Worm (Caenorhabditis elegans) whole organism, L4 larva: ENCODE measurements around the gene ttr-59.

Experiments
- F37D6.2 ChIP-seq: sonication (generic microtip); optimal IDR thresholded peaks from 2 replicates; lab custom pipeline; 2016; ENCODE audit warnings: mild to moderate bottlenecking, missing genetic modification characterization, missing compliant biosample characterization
- F44E2.7 ChIP-seq: fragments of 200-800 bp; sonication (Bioruptor generic); IDR thresholded peaks from 2 replicates; pipeline ENCODE4 v2.1.2; 2022; ENCODE audit warnings: missing genetic modification characterization, missing compliant biosample characterization
- R02D3.7 ChIP-seq: fragments of 150-350 bp; sonication (generic microtip); optimal IDR thresholded peaks from 3 replicates; lab custom pipeline; 2014; ENCODE audit warnings: missing biosample characterization, missing genetic modification characterization
- T20F7.1 ChIP-seq: fragments of 200-800 bp; sonication (Bioruptor generic); optimal IDR thresholded peaks from 2 replicates; lab custom pipeline; 2018; ENCODE audit warnings: mild to moderate bottlenecking, missing genetic modification characterization, missing compliant biosample characterization
- Y105C5A.15 ChIP-seq: fragments of 200-800 bp; sonication (Bioruptor generic); IDR thresholded peaks from 2 replicates; pipeline ENCODE4 v1.3.6; 2022; ENCODE audit warnings: missing genetic modification characterization, missing compliant biosample characterization
- Y48G9A.11 ChIP-seq: fragments of 200-800 bp; sonication (Bioruptor generic); IDR thresholded peaks from 2 replicates; pipeline ENCODE4 v1.3.6; 2022; ENCODE audit warnings: missing genetic modification reagents, missing genetic modification characterization, missing compliant biosample characterization
- ZK337.2 ChIP-seq: fragments of 200-800 bp; sonication (Bioruptor generic); IDR thresholded peaks from 2 replicates; pipeline ENCODE4 v1.3.6; 2022; ENCODE audit warnings: missing genetic modification reagents, missing genetic modification characterization, missing compliant biosample characterization
- ZK546.5 ChIP-seq, 2 experiments: sonication (generic microtip); optimal IDR thresholded peaks; 2 replicates each; lab custom pipeline; 2017; ENCODE audit warnings: missing biosample characterization in 2 of 2, missing genetic modification characterization in 2 of 2
- aha-1 ChIP-seq: fragments of 150-350 bp; peaks from one replicate; lab custom pipeline; 2014; ENCODE audit warnings: missing biosample characterization, missing genetic modification characterization
- arid-1 ChIP-seq: fragments of 200-800 bp; sonication (Bioruptor generic); conservative IDR thresholded peaks from 2 replicates; pipeline ENCODE4 v1.3.6; 2022; ENCODE audit warnings: missing genetic modification reagents, missing genetic modification characterization, missing compliant biosample characterization
- ceh-20 ChIP-seq: fragments of 200-800 bp; sonication (Bioruptor generic); IDR thresholded peaks from 2 replicates; pipeline ENCODE4 v1.3.6; 2022; ENCODE audit warnings: missing genetic modification reagents, missing genetic modification characterization, missing compliant biosample characterization
- ces-1 ChIP-seq: fragments of 150-350 bp; sonication (generic microtip); optimal IDR thresholded peaks from 4 replicates; lab custom pipeline; 2014; ENCODE audit warnings: missing biosample characterization, missing genetic modification reagents, missing genetic modification characterization
- ctbp-1 ChIP-seq: fragments of 200-800 bp; sonication (Bioruptor generic); IDR thresholded peaks from 2 replicates; pipeline ENCODE4 v1.3.6; 2022; ENCODE audit warnings: missing genetic modification reagents, missing genetic modification characterization, missing compliant biosample characterization
- daf-12 ChIP-seq: fragments of 150-350 bp; optimal IDR thresholded peaks from 2 replicates; lab custom pipeline; 2014; ENCODE audit warnings: missing biosample characterization, missing genetic modification reagents, missing genetic modification characterization
- daf-16 ChIP-seq, 3 experiments: sonication (generic microtip); optimal IDR thresholded peaks; 2 replicates each; lab custom pipeline; 2016 to 2017; ENCODE audit warnings: missing genetic modification characterization in 3 of 3, missing genetic modification reagents in 3 of 3, mild to moderate bottlenecking in 2 of 3, missing compliant biosample characterization in 2 of 3, missing biosample characterization in 1 of 3, moderate library complexity in 1 of 3
- daf-19 ChIP-seq: fragments of 200-800 bp; sonication (Bioruptor generic); conservative IDR thresholded peaks from 2 replicates; pipeline ENCODE4 v1.3.6; 2022; ENCODE audit warnings: missing genetic modification characterization, missing compliant biosample characterization
- dmd-6 ChIP-seq: fragments of 200-800 bp; sonication (Bioruptor generic); IDR thresholded peaks from 2 replicates; pipeline ENCODE4 v1.3.6; 2022; ENCODE audit warnings: missing genetic modification reagents, missing genetic modification characterization, missing compliant biosample characterization
- dmd-9 ChIP-seq: fragments of 200-800 bp; sonication (Bioruptor generic); IDR thresholded peaks from 2 replicates; pipeline ENCODE4 v1.3.6; 2022; ENCODE audit warnings: missing genetic modification reagents, missing genetic modification characterization, missing compliant biosample characterization
- dve-1 ChIP-seq: sonication (generic microtip); optimal IDR thresholded peaks from 2 replicates; lab custom pipeline; 2017; ENCODE audit warnings: antibody characterized with exemption, mild to moderate bottlenecking, missing genetic modification characterization, missing compliant biosample characterization; ENCODE audit not compliant: insufficient read depth
- egl-27 ChIP-seq: sonication (generic microtip); optimal IDR thresholded peaks from 3 replicates; lab custom pipeline; 2017; ENCODE audit warnings: missing biosample characterization, missing genetic modification reagents, missing genetic modification characterization
- fkh-10 ChIP-seq: fragments of 150-350 bp; optimal IDR thresholded peaks from 2 replicates; lab custom pipeline; 2014; ENCODE audit warnings: missing biosample characterization, missing genetic modification reagents, missing genetic modification characterization
- hlh-11 ChIP-seq: fragments of 200-800 bp; sonication (Bioruptor generic); optimal IDR thresholded peaks from 2 replicates; lab custom pipeline; 2018; ENCODE audit warnings: mild to moderate bottlenecking, missing genetic modification characterization, missing compliant biosample characterization
- hlh-30 ChIP-seq: sonication (generic microtip); optimal IDR thresholded peaks from 2 replicates; lab custom pipeline; 2017; ENCODE audit warnings: antibody characterized with exemption, mild to moderate bottlenecking, missing genetic modification characterization, missing compliant biosample characterization; ENCODE audit not compliant: insufficient read depth
- hmg-1.1 ChIP-seq: fragments of 200-800 bp; sonication (Bioruptor generic); IDR thresholded peaks from 2 replicates; pipeline ENCODE4 v1.3.6; 2022; ENCODE audit warnings: missing genetic modification reagents, missing genetic modification characterization, missing compliant biosample characterization
- lim-7 ChIP-seq: fragments of 200-800 bp; sonication (Bioruptor generic); IDR thresholded peaks from 2 replicates; pipeline ENCODE4 v1.3.6; 2022; ENCODE audit warnings: missing genetic modification characterization, missing compliant biosample characterization
- lin-38 ChIP-seq: fragments of 200-800 bp; sonication (Bioruptor generic); IDR thresholded peaks from 2 replicates; pipeline ENCODE4 v1.3.6; 2022; ENCODE audit warnings: missing genetic modification reagents, missing genetic modification characterization, missing compliant biosample characterization
- lir-3 ChIP-seq: sonication (generic microtip); optimal IDR thresholded peaks from 2 replicates; lab custom pipeline; 2016; ENCODE audit warnings: mild to moderate bottlenecking, missing genetic modification characterization, missing compliant biosample characterization
- mdt-29 ChIP-seq: fragments of 200-800 bp; sonication (Bioruptor generic); IDR thresholded peaks from 2 replicates; pipeline ENCODE4 v1.3.6; 2022; ENCODE audit warnings: missing genetic modification reagents, missing genetic modification characterization, missing compliant biosample characterization
- mep-1 ChIP-seq: fragments of 150-350 bp; sonication (generic microtip); optimal IDR thresholded peaks from 3 replicates; lab custom pipeline; 2014; ENCODE audit warnings: missing biosample characterization, missing genetic modification characterization
- nhr-102 ChIP-seq: sonication (generic microtip); optimal IDR thresholded peaks from 2 replicates; lab custom pipeline; 2016; ENCODE audit warnings: mild to moderate bottlenecking, missing genetic modification characterization, moderate library complexity, missing compliant biosample characterization
- nhr-11 ChIP-seq: fragments of 150-350 bp; optimal IDR thresholded peaks from 2 replicates; lab custom pipeline; 2014; ENCODE audit warnings: missing biosample characterization, missing genetic modification characterization
- nhr-25 ChIP-seq: sonication (generic microtip); optimal IDR thresholded peaks from 2 replicates; lab custom pipeline; 2017; ENCODE audit warnings: missing genetic modification characterization, mild to moderate bottlenecking, missing compliant biosample characterization, antibody characterized with exemption, moderate library complexity, borderline replicate concordance; ENCODE audit not compliant: insufficient read depth
- nhr-6 ChIP-seq: fragments of 150-350 bp; optimal IDR thresholded peaks from 2 replicates; lab custom pipeline; 2014; ENCODE audit warnings: missing biosample characterization, missing genetic modification characterization
- pha-4 ChIP-seq, 2 experiments: fragments of 150-350 bp in 1 of 2; fragments of 200-800 bp in 1 of 2; sonication (Bioruptor generic) in 1 of 2; IDR thresholded peaks in 1 of 2; optimal IDR thresholded peaks in 1 of 2; 2 replicates each; pipeline versions ENCODE4 v1.3.6 to Lab custom; 2014 to 2022; ENCODE audit warnings: missing genetic modification characterization in 2 of 2, missing genetic modification reagents in 2 of 2, missing biosample characterization in 1 of 2, missing compliant biosample characterization in 1 of 2
- php-3 ChIP-seq: fragments of 200-800 bp; sonication (Bioruptor generic); IDR thresholded peaks from 2 replicates; pipeline ENCODE4 v1.3.6; 2022; ENCODE audit warnings: missing genetic modification reagents, missing genetic modification characterization, missing compliant biosample characterization
- rbr-2 ChIP-seq: sonication (generic microtip); optimal IDR thresholded peaks from 2 replicates; lab custom pipeline; 2016; ENCODE audit warnings: missing genotype, missing genetic modification characterization, missing compliant biosample characterization
- sdz-12 ChIP-seq: fragments of 200-800 bp; sonication (Bioruptor generic); optimal IDR thresholded peaks from 2 replicates; lab custom pipeline; 2018; ENCODE audit warnings: mild to moderate bottlenecking, missing genetic modification characterization, missing compliant biosample characterization
- skn-1 ChIP-seq: fragments of 150-350 bp; optimal IDR thresholded peaks from 2 replicates; lab custom pipeline; 2014; ENCODE audit warnings: missing biosample characterization, missing genetic modification characterization
- spr-3 ChIP-seq: fragments of 200-800 bp; sonication (Bioruptor generic); optimal IDR thresholded peaks from 2 replicates; lab custom pipeline; 2018; ENCODE audit warnings: mild to moderate bottlenecking, missing genetic modification characterization, missing compliant biosample characterization
- tag-97 ChIP-seq: fragments of 200-800 bp; sonication (Bioruptor generic); IDR thresholded peaks from 2 replicates; pipeline ENCODE4 v1.3.6; 2022; ENCODE audit warnings: missing genetic modification characterization, missing compliant biosample characterization
- tra-1 ChIP-seq: fragments of 200-800 bp; sonication (Bioruptor generic); IDR thresholded peaks from 2 replicates; pipeline ENCODE4 v1.3.6; 2022; ENCODE audit warnings: missing genetic modification reagents, missing genetic modification characterization, missing compliant biosample characterization
- unc-130 ChIP-seq: sonication (generic microtip); optimal IDR thresholded peaks from 2 replicates; lab custom pipeline; 2016; ENCODE audit warnings: missing genetic modification reagents, missing genetic modification characterization, missing compliant biosample characterization
- unc-39 ChIP-seq: sonication (generic microtip); optimal IDR thresholded peaks from 2 replicates; lab custom pipeline; 2017; ENCODE audit warnings: missing biosample characterization, missing genetic modification characterization
- unc-62 ChIP-seq, 3 experiments: fragments of 150-350 bp in 1 of 3; sonication (generic microtip); optimal IDR thresholded peaks in 2 of 3; peaks in 1 of 3; 1 replicate in 1 of 3; 2 replicates in 2 of 3; lab custom pipeline; 2014 to 2017; ENCODE audit warnings: missing biosample characterization in 3 of 3, missing genetic modification characterization in 3 of 3, missing genetic modification reagents in 3 of 3, missing genotype in 1 of 3
- zag-1 ChIP-seq: fragments of 150-350 bp; optimal IDR thresholded peaks from 2 replicates; lab custom pipeline; 2014; ENCODE audit warnings: missing biosample characterization, missing genetic modification characterization

Gene ttr-59

ce11 chrX:7328065-7328564, 1.5 kb upstream of the ttr-59 start:
- TF ChIP-seq unc-62 (GFP tag; optimal IDR thresholded peaks at IDR 0.05 in 1 of 2; lab: Kevin White, UChicago) = peak in 1 of 2 experiments; percentile 10
- TF ChIP-seq unc-62 (tag; optimal IDR thresholded peaks at IDR 0.05; lab: Kevin White, UChicago) = no peak
- 0 out of 2 replicates have a peak, but pooled peaks have one; percentile 7 for TF ChIP-seq dmd-6 (GFP tag; lab: Robert Waterston, UW)
- TF ChIP-seq ZK337.2 = no peak
- TF ChIP-seq, all 104 proteins: peak for 2

ce11 chrX:7330685-7331196, 1.1 kb downstream of the ttr-59 start, which contains the start of gene ttr-30:
Gene ttr-30 (plus strand): TSS chrX:7330949.
- TF ChIP-seq arid-1 (GFP tag; lab: Robert Waterston, UW) (no peak), ces-1 (GFP tag; lab: Kevin White, UChicago) (no peak), nhr-25 (peak; percentile 1), aha-1 (no peak), nhr-102 (tag; lab: Kevin White, UChicago) (no peak)

ce11 chrX:7334302-7334724, 4.7 kb downstream of the ttr-59 start, which contains the start of gene epg-7:
Gene epg-7 (plus strand): TSS chrX:7334714.
- peak; percentile 76 for TF ChIP-seq lin-38 (GFP tag; lab: Robert Waterston, UW)
- TF ChIP-seq dve-1 = peak; percentile 96
- TF ChIP-seq spr-3 (GFP tag; lab: Kevin White, UChicago) = peak; percentile 37
- peak; percentile 94 for TF ChIP-seq ceh-20 (GFP tag; lab: Robert Waterston, UW)
- peak; percentile 100 for TF ChIP-seq hlh-30 (tag; lab: Kevin White, UChicago)
- TF ChIP-seq nhr-6 = peak; percentile 86
- no peak for TF ChIP-seq R02D3.7 (tag; lab: Kevin White, UChicago)
- peak; percentile 93 for TF ChIP-seq nhr-11 (tag; lab: Kevin White, UChicago)
- TF ChIP-seq tra-1 (GFP tag; lab: Robert Waterston, UW) = peak; percentile 84
- TF ChIP-seq pha-4 (GFP tag; IDR thresholded peaks at IDR 0.05; lab: Robert Waterston, UW) = peak; percentile 88
- no peak for TF ChIP-seq pha-4 (tag; optimal IDR thresholded peaks at IDR 0.05; lab: Kevin White, UChicago)
- peak; percentile 80 for TF ChIP-seq mdt-29 (GFP tag; lab: Robert Waterston, UW)
- no peak for TF ChIP-seq skn-1 (tag; lab: Kevin White, UChicago)
- TF ChIP-seq egl-27 (tag; lab: Kevin White, UChicago) = no peak
- peak; percentile 69 for TF ChIP-seq dmd-9 (GFP tag; lab: Robert Waterston, UW)
- TF ChIP-seq Y48G9A.11 = no peak
- no peak for TF ChIP-seq unc-39 (tag; lab: Kevin White, UChicago)
- TF ChIP-seq rbr-2 = peak; percentile 96
- no peak for TF ChIP-seq unc-130 (GFP tag; lab: Kevin White, UChicago)
- TF ChIP-seq daf-16 (GFP tag; optimal IDR thresholded peaks at IDR 0.05; lab: Kevin White, UChicago) = peak; percentile 41 to 94
- peak; percentile 83 for TF ChIP-seq daf-16 (tag; optimal IDR thresholded peaks at IDR 0.05; lab: Kevin White, UChicago)
- no peak for TF ChIP-seq T20F7.1 (GFP tag; lab: Kevin White, UChicago)
- TF ChIP-seq daf-19 (GFP tag; lab: Robert Waterston, UW) = no peak
- no peak for TF ChIP-seq daf-12
- peak; percentile 95 for TF ChIP-seq ctbp-1 (GFP tag; lab: Robert Waterston, UW)
- TF ChIP-seq php-3 = peak; percentile 69
- TF ChIP-seq lir-3 = no peak
- no peak for TF ChIP-seq tag-97
- TF ChIP-seq F37D6.2 (tag; lab: Kevin White, UChicago) = peak; percentile 88
- no peak for TF ChIP-seq Y105C5A.15 (GFP tag; lab: Robert Waterston, UW)
- TF ChIP-seq sdz-12 (GFP tag; lab: Kevin White, UChicago) = no peak
- TF ChIP-seq mep-1 (tag; lab: Kevin White, UChicago) = peak; percentile 96
- TF ChIP-seq hlh-11 (tag; lab: Kevin White, UChicago) = peak; percentile 97
- peak; percentile 64; the same call in 1 of the 2 replicates for TF ChIP-seq lim-7 (GFP tag; lab: Robert Waterston, UW)
- peak; percentile 95 for TF ChIP-seq fkh-10 (GFP tag; lab: Kevin White, UChicago)
- TF ChIP-seq hmg-1.1 (GFP tag; lab: Robert Waterston, UW) = peak; percentile 95
- no peak for TF ChIP-seq F44E2.7 (GFP tag; lab: Robert Waterston, UW)
- peak; percentile 39 for TF ChIP-seq zag-1
- no peak for TF ChIP-seq ZK546.5 (tag; optimal IDR thresholded peaks at IDR 0.05; lab: Kevin White, UChicago)
